Worm (Caenorhabditis elegans): Measurements from ENCODE around the gene glt-5.

DNA sequence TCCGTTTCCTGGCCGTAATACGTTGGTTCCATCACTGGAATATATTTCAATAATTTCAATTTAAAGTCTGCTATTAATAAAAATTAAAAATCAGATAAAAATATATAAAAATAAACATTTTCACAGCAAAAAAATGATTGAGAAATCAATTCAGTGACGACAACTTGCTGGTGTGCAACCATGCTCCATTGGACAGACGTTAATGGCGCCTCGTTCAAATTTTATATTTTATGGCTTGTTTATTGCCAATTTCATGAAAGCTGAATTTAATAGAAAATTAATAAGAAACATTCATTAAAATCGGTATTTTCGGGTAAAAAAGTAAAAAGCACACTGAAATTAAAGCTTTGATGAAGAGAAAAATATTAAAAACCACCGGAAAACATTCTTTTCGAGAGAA is 2.5 kb downstream of the glt-5 start, which contains the start of gene Y53C12A.3:
- TF ChIP-seq W03F9.2 (tag; optimal IDR thresholded peaks at IDR 0.05) = peak; percentile 48
- TF ChIP-seq him-1 (tag; optimal IDR thresholded peaks at IDR 0.05) = no peak
- no peak for TF ChIP-seq dao-5 (tag; optimal IDR thresholded peaks at IDR 0.05)

Data from whole organism, L4/young adult.